Worm (Caenorhabditis elegans) whole organism, late embryonic: Measurements from ENCODE around the gene R07H5.16.
"Not testable (repeated sequence)": the region's sequence is repeated elsewhere in the genome, so short reads cannot be mapped to it uniquely, and the experiment has no call there.

Source experiments
- C38D4.7 ChIP-seq: fragments of 200-800 bp; sonication (Bioruptor generic); optimal IDR thresholded peaks from 2 replicates; lab custom pipeline; 2018; ENCODE audit warnings: mild to moderate bottlenecking, missing genetic modification characterization, moderate library complexity, missing compliant biosample characterization
- K02D7.2 ChIP-seq: sonication (generic microtip); optimal IDR thresholded peaks from 2 replicates; lab custom pipeline; 2017; ENCODE audit warnings: mild to moderate bottlenecking, missing genetic modification characterization, missing compliant biosample characterization
- K09A11.1 ChIP-seq: sonication (generic microtip); optimal IDR thresholded peaks from 2 replicates; lab custom pipeline; 2017; ENCODE audit warnings: antibody characterized with exemption, mild to moderate bottlenecking, missing genetic modification characterization, missing compliant biosample characterization; ENCODE audit not compliant: insufficient read depth
- ceh-18 ChIP-seq: sonication (generic microtip); optimal IDR thresholded peaks from 2 replicates; lab custom pipeline; 2016; ENCODE audit warnings: missing genetic modification characterization, missing compliant biosample characterization
- ceh-19 ChIP-seq: fragments of 200-800 bp; sonication (Bioruptor generic); optimal IDR thresholded peaks from 2 replicates; lab custom pipeline; 2018; ENCODE audit warnings: mild to moderate bottlenecking, missing genetic modification characterization, missing compliant biosample characterization
- ceh-2 ChIP-seq: sonication (generic microtip); optimal IDR thresholded peaks from 2 replicates; lab custom pipeline; 2016; ENCODE audit warnings: missing genotype, missing genetic modification characterization, missing compliant biosample characterization
- ceh-22 ChIP-seq: sonication (generic microtip); optimal IDR thresholded peaks from 2 replicates; lab custom pipeline; 2017; ENCODE audit warnings: missing biosample characterization, missing genetic modification characterization
- ceh-30 ChIP-seq: fragments of 150-350 bp; optimal IDR thresholded peaks from 2 replicates; lab custom pipeline; 2014; ENCODE audit warnings: missing biosample characterization, missing genetic modification characterization
- ceh-45 ChIP-seq: fragments of 200-800 bp; sonication (Bioruptor generic); IDR thresholded peaks from 2 replicates; pipeline ENCODE4 v1.3.6; 2022; ENCODE audit warnings: missing genetic modification reagents, missing genetic modification characterization, missing compliant biosample characterization
- dmd-4 ChIP-seq: sonication (generic microtip); optimal IDR thresholded peaks from 2 replicates; lab custom pipeline; 2016; ENCODE audit warnings: borderline replicate concordance, missing genetic modification characterization, missing compliant biosample characterization
- elt-2 ChIP-seq: sonication (generic microtip); optimal IDR thresholded peaks from 2 replicates; lab custom pipeline; 2016; ENCODE audit warnings: missing genetic modification reagents, missing genetic modification characterization, missing compliant biosample characterization
- eyg-1 ChIP-seq: sonication (generic microtip); optimal IDR thresholded peaks from 2 replicates; lab custom pipeline; 2016; ENCODE audit warnings: missing genotype, missing genetic modification characterization, missing compliant biosample characterization
- fax-1 ChIP-seq: sonication (generic microtip); optimal IDR thresholded peaks from 2 replicates; lab custom pipeline; 2016; ENCODE audit warnings: missing genotype, missing genetic modification characterization, missing compliant biosample characterization
- fkh-10 ChIP-seq: fragments of 150-350 bp; optimal IDR thresholded peaks from 2 replicates; lab custom pipeline; 2014; ENCODE audit warnings: missing biosample characterization, missing genetic modification reagents, missing genetic modification characterization
- gmeb-2 ChIP-seq: sonication (generic microtip); optimal IDR thresholded peaks from 2 replicates; lab custom pipeline; 2016; ENCODE audit warnings: missing genetic modification characterization, inconsistent platforms, missing compliant biosample characterization
- hlh-15 ChIP-seq: sonication (generic microtip); optimal IDR thresholded peaks from 2 replicates; lab custom pipeline; 2016; ENCODE audit warnings: missing genetic modification characterization, missing compliant biosample characterization
- madf-2 ChIP-seq: sonication (generic microtip); optimal IDR thresholded peaks from 2 replicates; lab custom pipeline; 2017; ENCODE audit warnings: missing genetic modification characterization, missing compliant biosample characterization
- nhr-11 ChIP-seq: fragments of 150-350 bp; optimal IDR thresholded peaks from 2 replicates; lab custom pipeline; 2014; ENCODE audit warnings: missing biosample characterization, missing genetic modification characterization
- nhr-232 ChIP-seq: sonication (generic microtip); optimal IDR thresholded peaks from 2 replicates; lab custom pipeline; 2016; ENCODE audit warnings: missing genetic modification characterization, missing compliant biosample characterization
- odd-2 ChIP-seq: sonication (generic microtip); optimal IDR thresholded peaks from 2 replicates; lab custom pipeline; 2017; ENCODE audit warnings: antibody characterized with exemption, mild to moderate bottlenecking, missing genetic modification characterization, missing compliant biosample characterization
- pax-1 ChIP-seq: fragments of 150-350 bp; optimal IDR thresholded peaks from 2 replicates; lab custom pipeline; 2014; ENCODE audit warnings: missing biosample characterization, missing genetic modification characterization
- sdc-2 ChIP-seq: sonication (generic microtip); optimal IDR thresholded peaks from 2 replicates; lab custom pipeline; 2016; ENCODE audit warnings: missing genotype, missing genetic modification characterization, missing compliant biosample characterization
- sox-2 ChIP-seq: fragments of 200-800 bp; sonication (Bioruptor generic); IDR thresholded peaks from 2 replicates; pipeline ENCODE4 v1.3.6; 2022; ENCODE audit warnings: missing genetic modification reagents, missing genetic modification characterization, missing compliant biosample characterization
- sox-4 ChIP-seq: sonication (generic microtip); optimal IDR thresholded peaks from 2 replicates; lab custom pipeline; 2017; ENCODE audit warnings: mild to moderate bottlenecking, missing genetic modification characterization, inconsistent platforms, missing compliant biosample characterization
- unc-42 ChIP-seq: sonication (generic microtip); optimal IDR thresholded peaks from 2 replicates; lab custom pipeline; 2016; ENCODE audit warnings: missing genotype, missing genetic modification characterization, missing compliant biosample characterization
- unc-55 ChIP-seq: sonication (generic microtip); optimal IDR thresholded peaks from 2 replicates; lab custom pipeline; 2017; ENCODE audit warnings: missing biosample characterization, missing genetic modification reagents, missing genetic modification characterization
- zip-5 ChIP-seq: sonication (generic microtip); optimal IDR thresholded peaks from 2 replicates; lab custom pipeline; 2016; ENCODE audit warnings: missing genetic modification characterization, missing compliant biosample characterization
- ztf-16 ChIP-seq: sonication (generic microtip); optimal IDR thresholded peaks from 2 replicates; lab custom pipeline; 2017; ENCODE audit warnings: missing genetic modification characterization, missing compliant biosample characterization

The R07H5.16 gene

ce11 chrIV:11189411-11189810 is 9.7 kb upstream of the R07H5.16 start, which contains the start of gene fbxb-79:
TSS of gene fbxb-79 (minus strand) at chrIV:11189511.
- no peak for TF ChIP-seq zip-5 (tag; lab: Kevin White, UChicago)
- no peak for TF ChIP-seq madf-2 (tag; lab: Kevin White, UChicago)
- TF ChIP-seq ceh-19 = no peak
- no peak for TF ChIP-seq hlh-15
- TF ChIP-seq, all 69 proteins: peak for 0

ce11 chrIV:11196866-11197265 is 2.3 kb upstream of the R07H5.16 start:
- TF ChIP-seq sox-2 = peak; percentile 22; the same call in 1 of the 2 replicates

- TF ChIP-seq K02D7.2 (tag; lab: Kevin White, UChicago); gmeb-2; pax-1 (tag; lab: Kevin White, UChicago): not testable (repeated sequence)
Observed at ce11 chrIV:11202389-11202788, 3.3 kb downstream of the R07H5.16 start, which contains the start of gene R07H5.11. TSS of gene R07H5.11 (plus strand) at chrIV:11202768.

ce11 chrIV:11207186-11207585 is 8.1 kb downstream of the R07H5.16 start, which contains the start of gene R07H5.9:
TSS of gene R07H5.9 (plus strand) at chrIV:11207486.
- TF ChIP-seq unc-55 (no peak), pax-1 (tag; lab: Kevin White, UChicago) (no peak), dmd-4 (no peak), ceh-45 (GFP tag; lab: Robert Waterston, UW) (no peak), C38D4.7 (GFP tag; lab: Kevin White, UChicago) (no peak), K02D7.2 (tag; lab: Kevin White, UChicago) (no peak), unc-42 (tag; lab: Kevin White, UChicago) (no peak), ceh-22 (tag; lab: Kevin White, UChicago) (no peak), ceh-30 (tag; lab: Kevin White, UChicago) (no peak), madf-2 (tag; lab: Kevin White, UChicago) (no peak), fax-1 (tag; lab: Kevin White, UChicago) (no peak)
- TF ChIP-seq, all 69 proteins: peak for 0

- no peak for TF ChIP-seq ceh-2 (tag; lab: Kevin White, UChicago)
- no peak for TF ChIP-seq eyg-1 (tag; lab: Kevin White, UChicago)
Observed at ce11 chrIV:11210781-11211256, 11.7 kb downstream of the R07H5.16 start, which contains the start of gene adk-1. TSS of gene adk-1 (minus strand) at chrIV:11210831.

ce11 chrIV:11211547-11211946 is 12.4 kb downstream of the R07H5.16 start:
- TF ChIP-seq ztf-16 (tag; lab: Kevin White, UChicago) (no peak), elt-2 (tag; lab: Kevin White, UChicago) (peak; percentile 89)

ce11 chrIV:11212978-11213377 is 13.8 kb downstream of the R07H5.16 start:
- no peak for TF ChIP-seq elt-2 (tag; lab: Kevin White, UChicago)
- no peak for TF ChIP-seq nhr-232 (tag; lab: Kevin White, UChicago)
- no peak for TF ChIP-seq gmeb-2
- no peak for TF ChIP-seq fkh-10 (GFP tag; lab: Kevin White, UChicago)
- TF ChIP-seq nhr-11 = no peak
- TF ChIP-seq sox-4 (tag; lab: Kevin White, UChicago) = no peak
- no peak for TF ChIP-seq odd-2
- no peak for TF ChIP-seq K09A11.1 (tag; lab: Kevin White, UChicago)
- no peak for TF ChIP-seq sdc-2 (tag; lab: Kevin White, UChicago)
- no peak for TF ChIP-seq ceh-18
- no peak for TF ChIP-seq ztf-16 (tag; lab: Kevin White, UChicago)
